Fruit fly (Drosophila melanogaster) whole organism, embryonic: ENCODE data around the gene CG14440.
A peak's percentile ranks its signal among the peaks of the same experiment; 100 is the strongest.

Experiments used
- ATbp ChIP-seq: fragments of 200-800 bp; sonication (Bioruptor generic); optimal IDR thresholded peaks from 2 replicates; lab custom pipeline; 2017; ENCODE audit warnings: missing biosample characterization, mild to moderate bottlenecking, missing genetic modification characterization, missing genetic modification reagents
- Ada2b ChIP-seq: fragments of 200-800 bp; sonication (Bioruptor generic); IDR thresholded peaks from 2 replicates; pipeline ENCODE4 v1.3.6; 2022; ENCODE audit warnings: missing biosample characterization, missing genetic modification characterization
- Asciz ChIP-seq: fragments of 200-800 bp; sonication (Bioruptor generic); optimal IDR thresholded peaks from 2 replicates; lab custom pipeline; 2017; ENCODE audit warnings: missing biosample characterization, mild to moderate bottlenecking, missing genetic modification characterization, missing genetic modification reagents
- Atf3 ChIP-seq: fragments of 200-800 bp; sonication (Bioruptor generic); optimal IDR thresholded peaks from 3 replicates; lab custom pipeline; 2016; ENCODE audit warnings: missing biosample characterization, missing genetic modification characterization
- Blimp-1 ChIP-seq: fragments of 200-800 bp; sonication (Bioruptor generic); optimal IDR thresholded peaks from 3 replicates; lab custom pipeline; 2018; ENCODE audit warnings: missing biosample characterization, missing genetic modification characterization, mild to moderate bottlenecking, moderate library complexity, missing genetic modification reagents
- CG10366 ChIP-seq: fragments of 200-800 bp; sonication (Bioruptor generic); IDR thresholded peaks from 2 replicates; pipeline ENCODE4 v1.3.6; 2022; ENCODE audit warnings: missing biosample characterization, missing genetic modification characterization
- CG11695 ChIP-seq: fragments of 200-800 bp; sonication (Bioruptor generic); IDR thresholded peaks from 3 replicates; pipeline ENCODE4 v1.3.6; 2022; ENCODE audit warnings: missing biosample characterization, missing genetic modification characterization
- CG15601 ChIP-seq: fragments of 200-800 bp; sonication (Bioruptor generic); optimal IDR thresholded peaks from 3 replicates; lab custom pipeline; 2019; ENCODE audit warnings: missing biosample characterization, mild to moderate bottlenecking, missing genetic modification characterization, moderate library complexity
- CG17328 ChIP-seq: fragments of 200-800 bp; sonication (Bioruptor generic); IDR thresholded peaks from 2 replicates; pipeline ENCODE4 v1.3.6; 2022; ENCODE audit warnings: missing biosample characterization, missing genetic modification characterization
- CG17361 ChIP-seq: fragments of 200-800 bp; sonication (Bioruptor generic); IDR thresholded peaks from 3 replicates; pipeline ENCODE4 v1.3.6; 2022; ENCODE audit warnings: missing biosample characterization, missing genetic modification characterization
- CG2116 ChIP-seq: fragments of 200-800 bp; sonication (Bioruptor generic); optimal IDR thresholded peaks from 3 replicates; lab custom pipeline; 2018; ENCODE audit warnings: missing biosample characterization, mild to moderate bottlenecking, missing genetic modification characterization
- CG2889 ChIP-seq: fragments of 200-800 bp; sonication (Bioruptor generic); IDR thresholded peaks from 3 replicates; pipeline ENCODE4 v1.3.6; 2022; ENCODE audit warnings: missing biosample characterization, missing genetic modification characterization
- CG32767 ChIP-seq: fragments of 200-800 bp; sonication (Bioruptor generic); IDR thresholded peaks from 2 replicates; pipeline ENCODE4 v1.3.6; 2022; ENCODE audit warnings: missing biosample characterization, missing genetic modification characterization
- CG3281 ChIP-seq: fragments of 200-800 bp; sonication (Bioruptor generic); optimal IDR thresholded peaks from 3 replicates; lab custom pipeline; 2017; ENCODE audit warnings: missing biosample characterization, mild to moderate bottlenecking, missing genetic modification characterization
- CG7271 ChIP-seq: fragments of 200-800 bp; sonication (Bioruptor generic); optimal IDR thresholded peaks from 2 replicates; lab custom pipeline; 2018; ENCODE audit warnings: missing biosample characterization, mild to moderate bottlenecking, missing genetic modification characterization, moderate library complexity
- CG7556 ChIP-seq: fragments of 200-800 bp; sonication (Bioruptor generic); optimal IDR thresholded peaks from 2 replicates; lab custom pipeline; 2017; ENCODE audit warnings: missing biosample characterization, mild to moderate bottlenecking, missing genetic modification characterization
- CG8944 ChIP-seq: fragments of 200-800 bp; sonication (Bioruptor generic); optimal IDR thresholded peaks from 3 replicates; lab custom pipeline; 2016; ENCODE audit warnings: missing biosample characterization, missing genetic modification characterization
- CG9797 ChIP-seq: fragments of 200-800 bp; sonication (Bioruptor generic); optimal IDR thresholded peaks from 3 replicates; lab custom pipeline; 2018; ENCODE audit warnings: missing biosample characterization, mild to moderate bottlenecking, missing genetic modification characterization
- CG9932 ChIP-seq: fragments of 200-800 bp; sonication (Bioruptor generic); IDR thresholded peaks from 2 replicates; pipeline ENCODE4 v1.3.6; 2022; ENCODE audit warnings: missing biosample characterization, missing genetic modification characterization
- E2f1 ChIP-seq: fragments of 200-800 bp; sonication (Bioruptor generic); IDR thresholded peaks from 2 replicates; pipeline ENCODE4 v1.3.6; 2022; ENCODE audit warnings: missing biosample characterization, missing genetic modification characterization
- E2f2 ChIP-seq: fragments of 200-800 bp; sonication (Bioruptor generic); IDR thresholded peaks from 2 replicates; pipeline ENCODE4 v1.3.6; 2022; ENCODE audit warnings: missing biosample characterization, missing genetic modification characterization
- H2.0 ChIP-seq: fragments of 200-800 bp; sonication (Bioruptor generic); IDR thresholded peaks from 2 replicates; pipeline ENCODE4 v1.3.6; 2022; ENCODE audit warnings: missing biosample characterization, missing genetic modification characterization
- HHEX ChIP-seq: fragments of 200-800 bp; sonication (Bioruptor generic); optimal IDR thresholded peaks from 3 replicates; lab custom pipeline; 2017; ENCODE audit warnings: missing biosample characterization, mild to moderate bottlenecking, missing genetic modification characterization, missing genetic modification reagents
- HLH3B ChIP-seq: fragments of 200-800 bp; sonication (Bioruptor generic); IDR thresholded peaks from 2 replicates; pipeline ENCODE4 v1.3.6; 2022; ENCODE audit warnings: missing biosample characterization, missing genetic modification characterization
- Meics ChIP-seq: fragments of 200-800 bp; sonication (Bioruptor generic); optimal IDR thresholded peaks from 2 replicates; lab custom pipeline; 2017; ENCODE audit warnings: missing biosample characterization, mild to moderate bottlenecking, missing genetic modification characterization
- NFAT ChIP-seq: fragments of 200-800 bp; sonication (Bioruptor generic); IDR thresholded peaks from 2 replicates; pipeline ENCODE4 v1.3.6; 2022; ENCODE audit warnings: missing biosample characterization, missing genetic modification characterization
- Rfx ChIP-seq: fragments of 200-800 bp; sonication (Bioruptor generic); IDR thresholded peaks from 2 replicates; pipeline ENCODE4 v1.3.6; 2022; ENCODE audit warnings: missing biosample characterization, missing genetic modification characterization
- Scr ChIP-seq: fragments of 200-800 bp; sonication (Bioruptor generic); IDR thresholded peaks from 2 replicates; pipeline ENCODE4 v1.3.6; 2022; ENCODE audit warnings: missing biosample characterization, missing genetic modification characterization; ENCODE audit not compliant: partially characterized antibody
- Sox100B ChIP-seq: fragments of 200-800 bp; sonication (Bioruptor generic); optimal IDR thresholded peaks from 3 replicates; lab custom pipeline; 2018; ENCODE audit warnings: missing biosample characterization, mild to moderate bottlenecking, missing genetic modification characterization
- abd-A ChIP-seq: fragments of 200-800 bp; sonication (Bioruptor generic); optimal IDR thresholded peaks from 3 replicates; lab custom pipeline; 2019; ENCODE audit warnings: missing biosample characterization, mild to moderate bottlenecking, missing genetic modification characterization, moderate library complexity
- bigmax ChIP-seq: fragments of 200-800 bp; sonication (Bioruptor generic); optimal IDR thresholded peaks from 2 replicates; lab custom pipeline; 2018; ENCODE audit warnings: missing biosample characterization, mild to moderate bottlenecking, missing genetic modification characterization
- btn ChIP-seq: fragments of 200-800 bp; sonication (Bioruptor generic); optimal IDR thresholded peaks from 2 replicates; lab custom pipeline; 2016; ENCODE audit warnings: missing biosample characterization, missing genetic modification characterization
- chif ChIP-seq, 2 experiments: fragments of 200-800 bp; sonication (Bioruptor generic); optimal IDR thresholded peaks; 3 replicates each; lab custom pipeline; 2016; ENCODE audit warnings: missing biosample characterization in 2 of 2, missing genetic modification characterization in 2 of 2
- danr ChIP-seq: fragments of 200-800 bp; sonication (Bioruptor generic); IDR thresholded peaks from 2 replicates; pipeline ENCODE4 v1.3.6; 2022; ENCODE audit warnings: missing biosample characterization, missing genetic modification characterization
- dati ChIP-seq: fragments of 200-800 bp; sonication (Bioruptor generic); IDR thresholded peaks from 2 replicates; pipeline ENCODE4 v1.3.6; 2022; ENCODE audit warnings: missing biosample characterization, missing genetic modification characterization
- disco-r ChIP-seq: fragments of 200-800 bp; sonication (Bioruptor generic); optimal IDR thresholded peaks from 2 replicates; lab custom pipeline; 2016; ENCODE audit warnings: missing biosample characterization, missing genetic modification characterization
- dysf ChIP-seq: fragments of 200-800 bp; sonication (Bioruptor generic); IDR thresholded peaks from 3 replicates; pipeline ENCODE4 v1.3.6; 2022; ENCODE audit warnings: missing biosample characterization, missing genetic modification characterization
- eve ChIP-seq, 2 experiments: fragments of >200 bp; optimal IDR thresholded peaks; 2 replicates each; lab custom pipeline; 2017; ENCODE audit warnings: missing biosample characterization in 2 of 2, missing genetic modification characterization in 2 of 2
- gsb-n ChIP-seq: fragments of 200-800 bp; sonication (Bioruptor generic); optimal IDR thresholded peaks from 3 replicates; lab custom pipeline; 2018; ENCODE audit warnings: missing biosample characterization, mild to moderate bottlenecking, missing genetic modification characterization
- gt ChIP-seq: fragments of 200-800 bp; sonication (Bioruptor generic); IDR thresholded peaks from 2 replicates; pipeline ENCODE4 v1.3.6; 2022; ENCODE audit warnings: missing biosample characterization, missing genetic modification characterization
- h ChIP-seq: fragments of >200 bp; optimal IDR thresholded peaks from 2 replicates; lab custom pipeline; 2017
- ind ChIP-seq: fragments of 200-800 bp; sonication (Bioruptor generic); optimal IDR thresholded peaks from 3 replicates; lab custom pipeline; 2016; ENCODE audit warnings: missing biosample characterization, missing genetic modification characterization
- oc ChIP-seq: fragments of 200-800 bp; sonication (Bioruptor generic); optimal IDR thresholded peaks from 2 replicates; lab custom pipeline; 2018; ENCODE audit warnings: missing biosample characterization, mild to moderate bottlenecking, missing genetic modification characterization, moderate library complexity
- onecut ChIP-seq: fragments of 200-800 bp; sonication (Bioruptor generic); IDR thresholded peaks from 2 replicates; pipeline ENCODE4 v1.3.6; 2022; ENCODE audit warnings: missing biosample characterization, missing genetic modification characterization
- pho ChIP-seq: fragments of 200-800 bp; sonication (Bioruptor generic); optimal IDR thresholded peaks from 2 replicates; lab custom pipeline; 2016; ENCODE audit warnings: missing biosample characterization, missing genetic modification characterization
- sob ChIP-seq: fragments of 200-800 bp; sonication (Bioruptor generic); IDR thresholded peaks from 2 replicates; pipeline ENCODE4 v1.3.6; 2022; ENCODE audit warnings: missing biosample characterization, missing genetic modification characterization
- stc ChIP-seq: fragments of 200-800 bp; sonication (Bioruptor generic); IDR thresholded peaks from 2 replicates; pipeline ENCODE4 v1.3.6; 2022; ENCODE audit warnings: missing biosample characterization, missing genetic modification characterization
- tgo ChIP-seq: fragments of 200-800 bp; sonication (Bioruptor generic); IDR thresholded peaks from 3 replicates; pipeline ENCODE4 v1.3.6; 2022; ENCODE audit warnings: missing biosample characterization, missing genetic modification characterization
- tio ChIP-seq: fragments of 200-800 bp; sonication (Bioruptor generic); optimal IDR thresholded peaks from 2 replicates; lab custom pipeline; 2017; ENCODE audit warnings: missing biosample characterization, missing genetic modification characterization, inconsistent platforms
- wek ChIP-seq: fragments of 200-800 bp; sonication (Bioruptor generic); optimal IDR thresholded peaks from 3 replicates; lab custom pipeline; 2018; ENCODE audit warnings: missing biosample characterization, mild to moderate bottlenecking, missing genetic modification characterization, moderate library complexity

CG14440 gene

dm6 chrX:6662876-6663551 lies 35.4 kb downstream of the CG14440 start (continued):
- TF ChIP-seq HLH3B (GFP tag; lab: Robert Waterston, UW) (peak; percentile 51; the same call in 1 of the 2 replicates), CG9797 (GFP tag; lab: Kevin White, UChicago) (no peak), tio (no peak), dati (no peak), CG3281 (GFP tag; lab: Kevin White, UChicago) (peak; percentile 19), gsb-n (no peak), disco-r (GFP tag; lab: Kevin White, UChicago) (no peak), btn (GFP tag; lab: Kevin White, UChicago) (no peak), ATbp (GFP tag; lab: Kevin White, UChicago) (no peak), CG2116 (no peak), abd-A (tag; lab: Kevin White, UChicago) (no peak), pho (peak; percentile 48), Rfx (GFP tag; lab: Robert Waterston, UW) (peak; percentile 76; the same call in 1 of the 2 replicates), Asciz (GFP tag; lab: Kevin White, UChicago) (peak; percentile 31), wek (GFP tag; lab: Kevin White, UChicago) (no peak), H2.0 (peak; percentile 49; the same call in 1 of the 2 replicates), CG17328 (peak; percentile 35; the same call in 1 of the 2 replicates), eve (GFP tag; optimal IDR thresholded peaks at IDR 0.05; lab: Kevin White, UChicago) (peak in 1 of 2 experiments; percentile 59), CG7556 (GFP tag; lab: Kevin White, UChicago) (peak; percentile 43), CG10366 (GFP tag; lab: Robert Waterston, UW) (peak; percentile 24; the same call in 1 of the 2 replicates), CG32767 (GFP tag; lab: Robert Waterston, UW) (no peak), Scr (GFP tag; lab: Robert Waterston, UW) (no peak), oc (tag; lab: Kevin White, UChicago) (peak; percentile 9), CG15601 (tag; lab: Kevin White, UChicago) (peak; percentile 5), dysf (GFP tag; lab: Robert Waterston, UW) (peak; percentile 70), onecut (peak; percentile 21), tgo (GFP tag; lab: Robert Waterston, UW) (peak; percentile 49; the same call in 2 of the 3 replicates), Meics (GFP tag; lab: Kevin White, UChicago) (peak; percentile 55), E2f2 (GFP tag; lab: Robert Waterston, UW) (no peak; the same call in 1 of the 2 replicates), gt (GFP tag; lab: Robert Waterston, UW) (no peak), Ada2b (peak; percentile 49; the same call in 1 of the 2 replicates), E2f1 (GFP tag; lab: Robert Waterston, UW) (0 out of 2 replicates have a peak, but pooled peaks have one; percentile 40), CG11695 (GFP tag; lab: Robert Waterston, UW) (no peak), Blimp-1 (GFP tag; lab: Kevin White, UChicago) (peak; percentile 97), ind (GFP tag; lab: Kevin White, UChicago) (peak; percentile 60), Sox100B (peak; percentile 59), h (lab: Kevin White, UChicago) (no peak), CG9932 (GFP tag; lab: Robert Waterston, UW) (peak; percentile 58; the same call in 1 of the 2 replicates), CG7271 (no peak), CG8944 (peak; percentile 37), HHEX (GFP tag; lab: Kevin White, UChicago) (no peak), sob (0 out of 2 replicates have a peak, but pooled peaks have one; percentile 34), danr (0 out of 2 replicates have a peak, but pooled peaks have one; percentile 30), CG17361 (GFP tag; lab: Robert Waterston, UW) (peak; percentile 58; the same call in 1 of the 3 replicates), stc (GFP tag; lab: Robert Waterston, UW) (peak; percentile 59), CG2889 (GFP tag; lab: Robert Waterston, UW) (no peak), NFAT (GFP tag; lab: Robert Waterston, UW) (0 out of 2 replicates have a peak, but pooled peaks have one; percentile 47), chif (GFP tag; optimal IDR thresholded peaks at IDR 0.05; lab: Kevin White, UChicago) (peak; percentile 19 to 21), bigmax (no peak), Atf3 (GFP tag; lab: Kevin White, UChicago) (peak; percentile 9)
